Worm (Caenorhabditis elegans): ENCODE results near the gene srw-43.
"Not testable (repeated sequence)": the region's sequence is repeated elsewhere in the genome, so short reads cannot be mapped to it uniquely, and the experiment has no call there.

DNA sequence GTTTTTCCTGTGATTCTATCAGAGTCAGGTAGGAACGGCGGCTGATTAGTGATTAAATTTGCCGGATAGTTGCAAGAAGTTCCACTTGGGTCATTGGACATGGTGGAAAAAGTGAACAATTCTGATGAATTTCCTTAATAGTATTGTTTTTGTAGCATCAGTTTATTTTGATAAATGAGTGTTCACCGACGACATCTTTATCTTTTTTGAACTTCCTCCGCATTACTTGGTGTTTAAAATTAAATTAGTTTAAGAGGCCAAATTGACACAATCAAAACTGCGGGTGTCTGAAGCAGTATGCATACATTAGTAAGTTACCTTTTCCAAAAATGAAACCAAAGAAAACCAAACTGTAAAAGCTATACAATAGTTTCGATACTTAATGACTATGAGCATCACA lies 36.6 kb upstream of the srw-43 start, which contains the start of gene W06G6.11:
- TF ChIP-seq zag-1 (tag; optimal IDR thresholded peaks at IDR 0.05); ces-1 (GFP tag; optimal IDR thresholded peaks at IDR 0.05); snpc-4 (tag; optimal IDR thresholded peaks at IDR 0.05); ceh-32 (tag; optimal IDR thresholded peaks at IDR 0.05; ENCODE audit: poor library complexity); sdz-12 (GFP tag; optimal IDR thresholded peaks at IDR 0.05); hif-1 (tag; optimal IDR thresholded peaks at IDR 0.05); pha-4 (GFP tag; IDR thresholded peaks at IDR 0.05); pha-4 (tag; optimal IDR thresholded peaks at IDR 0.05); nhr-11 (tag; optimal IDR thresholded peaks at IDR 0.05); T26A8.4 (GFP tag; IDR thresholded peaks at IDR 0.05): not testable (repeated sequence)
